Worm (Caenorhabditis elegans): Measurements from ENCODE around the gene C36B7.5.

The C36B7.5 gene

DNA sequence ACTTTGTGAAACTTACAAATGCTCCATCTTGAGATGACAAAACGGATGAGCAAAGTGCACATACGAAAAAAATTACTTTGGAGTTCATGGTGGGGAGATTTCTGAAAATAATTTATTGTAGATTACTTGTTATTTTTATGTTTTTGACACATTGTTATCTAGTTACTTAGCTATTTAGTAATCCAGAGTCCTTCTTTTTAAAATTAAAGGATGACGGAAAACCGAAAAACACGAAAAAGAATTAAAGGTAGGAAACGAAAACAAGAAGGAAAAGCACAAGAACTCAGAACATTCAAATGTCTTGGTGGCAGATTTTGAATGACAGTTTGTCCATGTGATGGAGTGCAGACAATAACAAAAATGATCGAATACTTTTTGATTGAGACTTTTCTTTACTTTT is 20.6 kb upstream of the C36B7.5 start, which contains the start of gene hen-1:
Gene hen-1, minus strand, starts transcription at position 101 of the 400 bp plus-strand sequence.
- no peak for TF ChIP-seq flt-1 (GFP tag; IDR thresholded peaks at IDR 0.05)
- no peak for TF ChIP-seq med-1 (GFP tag; optimal IDR thresholded peaks at IDR 0.05; ENCODE audit: insufficient read depth)
- no peak for TF ChIP-seq tab-1 (GFP tag; IDR thresholded peaks at IDR 0.05)
- TF ChIP-seq ztf-29 (GFP tag; IDR thresholded peaks at IDR 0.05): no peak
- no peak for TF ChIP-seq T22C8.4 (GFP tag; IDR thresholded peaks at IDR 0.05)
- TF ChIP-seq ztf-23 (GFP tag; IDR thresholded peaks at IDR 0.05): no peak
- TF ChIP-seq klf-2 (GFP tag; conservative IDR thresholded peaks at IDR 0.05): no peak
- TF ChIP-seq ref-1 (GFP tag; conservative IDR thresholded peaks at IDR 0.05): no peak
- no peak for TF ChIP-seq cog-1 (tag; optimal IDR thresholded peaks at IDR 0.05)

DNA sequence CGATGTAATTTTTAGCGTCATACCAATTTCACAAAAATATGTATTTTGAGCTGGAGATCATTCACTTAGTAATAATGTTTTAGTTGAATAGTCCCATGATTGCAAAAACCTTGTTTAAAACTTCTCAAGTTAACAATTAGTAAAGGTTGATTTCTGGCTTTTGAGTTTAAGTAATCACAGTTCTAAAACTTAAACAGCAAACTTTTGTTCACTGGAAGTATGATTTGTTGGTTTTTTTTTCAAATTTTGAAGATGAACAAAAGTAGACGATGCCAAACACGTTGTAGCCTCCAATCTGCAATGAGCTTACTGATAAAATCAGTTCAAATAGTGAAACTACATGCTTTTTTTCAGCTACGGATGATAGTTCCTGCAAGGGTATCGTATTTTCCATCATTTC is 16.3 kb upstream of the C36B7.5 start, which contains the start of gene C36B7.1:
Gene C36B7.1, plus strand, starts transcription at position 301 of the 400 bp plus-strand sequence.
- TF ChIP-seq tab-1 (GFP tag; IDR thresholded peaks at IDR 0.05) (no peak), flt-1 (GFP tag; IDR thresholded peaks at IDR 0.05) (no peak), T22C8.4 (GFP tag; IDR thresholded peaks at IDR 0.05) (no peak), ztf-29 (GFP tag; IDR thresholded peaks at IDR 0.05) (no peak), klf-2 (GFP tag; conservative IDR thresholded peaks at IDR 0.05) (no peak), ref-1 (GFP tag; conservative IDR thresholded peaks at IDR 0.05) (no peak), med-1 (GFP tag; optimal IDR thresholded peaks at IDR 0.05; ENCODE audit: insufficient read depth) (no peak), ztf-23 (GFP tag; IDR thresholded peaks at IDR 0.05) (no peak)

DNA sequence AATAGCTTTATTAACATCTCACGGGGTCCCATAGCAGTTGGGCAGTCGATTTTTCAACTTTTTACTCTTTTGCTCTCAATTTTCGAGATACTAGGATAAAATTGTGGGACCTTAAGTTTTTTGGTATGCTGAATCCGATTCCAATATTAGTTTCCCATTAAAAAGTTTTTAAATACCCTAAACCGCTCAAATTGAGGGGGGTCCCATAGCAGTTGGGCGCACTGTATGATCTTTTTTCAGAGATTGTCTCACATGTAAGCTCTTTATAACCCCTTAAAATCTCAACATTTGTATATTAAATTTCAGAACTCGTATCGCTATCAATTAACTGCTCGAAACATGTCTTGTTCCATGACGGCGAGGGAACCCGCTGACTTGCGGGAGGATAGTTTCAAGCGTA is 9.9 kb upstream of the C36B7.5 start, which contains the start of gene C36B7.2:
Gene C36B7.2, plus strand, starts transcription at position 301 of the 400 bp plus-strand sequence.
- TF ChIP-seq cog-1 (tag; optimal IDR thresholded peaks at IDR 0.05): no peak
- no peak for TF ChIP-seq flt-1 (GFP tag; IDR thresholded peaks at IDR 0.05)

DNA sequence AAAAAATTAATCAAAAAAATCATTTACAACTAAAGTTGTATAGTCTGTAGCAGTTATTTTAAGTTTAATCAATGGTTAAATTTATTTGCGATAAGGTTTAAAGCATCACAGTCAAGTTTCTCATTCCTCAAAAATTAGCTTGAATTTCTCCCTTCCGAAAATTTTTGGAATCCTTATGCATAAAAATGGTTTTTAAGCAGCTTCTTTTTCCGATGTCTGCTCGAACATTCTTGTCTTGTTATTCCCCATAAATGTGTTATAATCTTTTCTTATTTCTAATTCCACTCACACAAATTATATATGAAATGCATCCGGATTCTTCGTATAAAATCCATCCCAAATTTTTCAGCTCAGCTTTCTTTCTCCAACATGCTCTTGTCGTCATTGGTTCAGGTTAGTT is 5.2 kb upstream of the C36B7.5 start, which contains the start of gene C36B7.3:
Gene C36B7.3, plus strand, starts transcription at position 301 of the 400 bp plus-strand sequence.
- no peak for TF ChIP-seq ztf-29 (GFP tag; IDR thresholded peaks at IDR 0.05)
- no peak for TF ChIP-seq flt-1 (GFP tag; IDR thresholded peaks at IDR 0.05)
- no peak for TF ChIP-seq tab-1 (GFP tag; IDR thresholded peaks at IDR 0.05)
- no peak for TF ChIP-seq T22C8.4 (GFP tag; IDR thresholded peaks at IDR 0.05)
- TF ChIP-seq ref-1 (GFP tag; conservative IDR thresholded peaks at IDR 0.05): no peak
- no peak for TF ChIP-seq klf-2 (GFP tag; conservative IDR thresholded peaks at IDR 0.05)
- no peak for TF ChIP-seq med-1 (GFP tag; optimal IDR thresholded peaks at IDR 0.05; ENCODE audit: insufficient read depth)
- no peak for TF ChIP-seq ztf-23 (GFP tag; IDR thresholded peaks at IDR 0.05)
- TF ChIP-seq cog-1 (tag; optimal IDR thresholded peaks at IDR 0.05): no peak

ce11 chrX:7100290-7100689 is 4.0 kb upstream of the C36B7.5 start, which contains the start of gene C36B7.6:
TSS of gene C36B7.6 (minus strand) at chrX:7100338.
- no peak for TF ChIP-seq tab-1 (GFP tag; IDR thresholded peaks at IDR 0.05)
- TF ChIP-seq ztf-29 (GFP tag; IDR thresholded peaks at IDR 0.05): no peak
- TF ChIP-seq med-1 (GFP tag; optimal IDR thresholded peaks at IDR 0.05; ENCODE audit: insufficient read depth): no peak
- no peak for TF ChIP-seq ref-1 (GFP tag; conservative IDR thresholded peaks at IDR 0.05)
- no peak for TF ChIP-seq T22C8.4 (GFP tag; IDR thresholded peaks at IDR 0.05)
- TF ChIP-seq cog-1 (tag; optimal IDR thresholded peaks at IDR 0.05): no peak
- no peak for TF ChIP-seq klf-2 (GFP tag; conservative IDR thresholded peaks at IDR 0.05)
- TF ChIP-seq flt-1 (GFP tag; IDR thresholded peaks at IDR 0.05): no peak
- no peak for TF ChIP-seq ztf-23 (GFP tag; IDR thresholded peaks at IDR 0.05)

- TF ChIP-seq T22C8.4 (GFP tag; IDR thresholded peaks at IDR 0.05) (no peak), ref-1 (GFP tag; conservative IDR thresholded peaks at IDR 0.05) (no peak), ztf-29 (GFP tag; IDR thresholded peaks at IDR 0.05) (no peak), klf-2 (GFP tag; conservative IDR thresholded peaks at IDR 0.05) (no peak), ztf-23 (GFP tag; IDR thresholded peaks at IDR 0.05) (no peak), med-1 (GFP tag; optimal IDR thresholded peaks at IDR 0.05; ENCODE audit: insufficient read depth) (no peak), tab-1 (GFP tag; IDR thresholded peaks at IDR 0.05) (no peak), cog-1 (tag; optimal IDR thresholded peaks at IDR 0.05) (no peak), flt-1 (GFP tag; IDR thresholded peaks at IDR 0.05) (no peak)
Measured at ce11 chrX:7099049-7099448, 2.8 kb upstream of the C36B7.5 start.

DNA sequence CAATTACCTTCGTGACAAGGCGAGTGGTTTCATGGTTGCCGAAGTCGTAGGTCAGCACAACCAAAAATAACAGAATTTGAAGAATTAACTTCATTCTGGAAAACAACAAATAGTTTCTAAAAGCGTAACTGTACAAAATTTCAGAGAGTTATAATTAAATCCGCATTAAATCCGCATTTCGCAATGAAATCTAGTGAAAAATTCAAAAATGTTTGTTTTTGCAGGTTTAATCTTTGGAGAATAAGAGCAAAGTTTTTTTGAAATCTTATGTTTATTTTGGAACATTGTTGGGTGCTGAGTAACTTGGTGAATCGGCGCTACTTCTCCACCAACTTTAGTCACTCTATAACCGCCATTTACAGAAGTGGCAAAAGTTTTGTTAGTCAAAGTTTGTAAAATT is 10.3 kb downstream of the C36B7.5 start, which contains the start of gene C36B7.4:
Gene C36B7.4, minus strand, starts transcription at position 101 of the 400 bp plus-strand sequence.
- TF ChIP-seq flt-1 (GFP tag; IDR thresholded peaks at IDR 0.05) (no peak), med-1 (GFP tag; optimal IDR thresholded peaks at IDR 0.05; ENCODE audit: insufficient read depth) (no peak), T22C8.4 (GFP tag; IDR thresholded peaks at IDR 0.05) (no peak), ref-1 (GFP tag; conservative IDR thresholded peaks at IDR 0.05) (no peak), tab-1 (GFP tag; IDR thresholded peaks at IDR 0.05) (no peak), ztf-23 (GFP tag; IDR thresholded peaks at IDR 0.05) (no peak), klf-2 (GFP tag; conservative IDR thresholded peaks at IDR 0.05) (no peak), ztf-29 (GFP tag; IDR thresholded peaks at IDR 0.05) (no peak)

ce11 chrX:7085067-7085466 is 11.2 kb downstream of the C36B7.5 start, which contains the start of gene Y1B5A.1:
TSS of gene Y1B5A.1 (plus strand) at chrX:7085367.
- no peak for TF ChIP-seq cog-1 (tag; optimal IDR thresholded peaks at IDR 0.05)
- no peak for TF ChIP-seq med-1 (GFP tag; optimal IDR thresholded peaks at IDR 0.05; ENCODE audit: insufficient read depth)

- TF ChIP-seq flt-1 (GFP tag; IDR thresholded peaks at IDR 0.05) (no peak), ref-1 (GFP tag; conservative IDR thresholded peaks at IDR 0.05) (no peak), cog-1 (tag; optimal IDR thresholded peaks at IDR 0.05) (no peak), ztf-23 (GFP tag; IDR thresholded peaks at IDR 0.05) (no peak), T22C8.4 (GFP tag; IDR thresholded peaks at IDR 0.05) (no peak), tab-1 (GFP tag; IDR thresholded peaks at IDR 0.05) (no peak), ztf-29 (GFP tag; IDR thresholded peaks at IDR 0.05) (no peak), klf-2 (GFP tag; conservative IDR thresholded peaks at IDR 0.05) (no peak), med-1 (GFP tag; optimal IDR thresholded peaks at IDR 0.05; ENCODE audit: insufficient read depth) (no peak)
Measured at ce11 chrX:7076485-7076884, 19.8 kb downstream of the C36B7.5 start.

DNA sequence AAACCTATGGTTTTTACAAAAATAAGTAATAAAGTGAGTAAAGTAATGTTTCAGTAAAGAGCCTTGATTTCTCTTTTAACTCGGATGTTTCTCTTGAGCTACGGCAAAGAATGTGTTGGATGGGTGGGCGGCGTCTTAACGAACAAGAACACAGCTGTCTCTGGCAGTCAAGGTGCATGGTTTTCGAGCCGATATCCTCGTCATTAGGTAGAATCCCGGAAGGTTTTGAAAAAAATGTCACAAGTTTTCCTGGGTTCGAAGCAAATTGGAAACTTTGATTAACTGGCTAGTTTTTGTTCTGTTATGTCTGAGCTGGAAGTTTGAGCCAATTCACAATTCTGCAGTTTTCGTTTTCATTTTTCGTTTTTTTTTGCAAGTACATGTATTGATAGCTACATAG is 21.0 kb downstream of the C36B7.5 start, which contains the start of gene B0403.6:
Gene B0403.6, minus strand, starts transcription at position 101 of the 400 bp plus-strand sequence.
- TF ChIP-seq ztf-29 (GFP tag; IDR thresholded peaks at IDR 0.05) (no peak), ztf-23 (GFP tag; IDR thresholded peaks at IDR 0.05) (no peak), T22C8.4 (GFP tag; IDR thresholded peaks at IDR 0.05) (no peak), klf-2 (GFP tag; conservative IDR thresholded peaks at IDR 0.05) (no peak), ref-1 (GFP tag; conservative IDR thresholded peaks at IDR 0.05) (no peak), tab-1 (GFP tag; IDR thresholded peaks at IDR 0.05) (no peak), flt-1 (GFP tag; IDR thresholded peaks at IDR 0.05) (no peak), med-1 (GFP tag; optimal IDR thresholded peaks at IDR 0.05; ENCODE audit: insufficient read depth) (no peak), cog-1 (tag; optimal IDR thresholded peaks at IDR 0.05) (no peak)

Data from whole organism, midembryonic.